Fruit fly (Drosophila melanogaster) whole organism, embryonic: ENCODE measurements around the gene LManIV.

ENCODE experiments used
- ATbp ChIP-seq: fragments of 200-800 bp; sonication (Bioruptor generic); optimal IDR thresholded peaks from 2 replicates; lab custom pipeline; 2017; ENCODE audit warnings: missing biosample characterization, mild to moderate bottlenecking, missing genetic modification characterization, missing genetic modification reagents
- Antp ChIP-seq: fragments of 200-800 bp; sonication (Bioruptor generic); optimal IDR thresholded peaks from 3 replicates; lab custom pipeline; 2016; ENCODE audit warnings: missing biosample characterization, missing genetic modification characterization
- CG10209 ChIP-seq: fragments of 200-800 bp; sonication (Bioruptor generic); optimal IDR thresholded peaks from 3 replicates; lab custom pipeline; 2017; ENCODE audit warnings: missing biosample characterization, mild to moderate bottlenecking, missing genetic modification characterization, missing genetic modification reagents
- CG10654 ChIP-seq: fragments of 200-800 bp; sonication (Bioruptor generic); optimal IDR thresholded peaks from 2 replicates; lab custom pipeline; 2016; ENCODE audit warnings: missing biosample characterization, missing genetic modification characterization
- CG10959 ChIP-seq: fragments of 200-800 bp; sonication (Bioruptor generic); IDR thresholded peaks from 2 replicates; pipeline ENCODE4 v1.3.6; 2022; ENCODE audit warnings: missing biosample characterization, missing genetic modification characterization
- CG11696 ChIP-seq: fragments of 200-800 bp; sonication (Bioruptor generic); IDR thresholded peaks from 2 replicates; pipeline ENCODE4 v1.3.6; 2022; ENCODE audit warnings: missing biosample characterization, missing genetic modification characterization
- CG12104 ChIP-seq: fragments of 200-800 bp; sonication (Bioruptor generic); optimal IDR thresholded peaks from 3 replicates; lab custom pipeline; 2016; ENCODE audit warnings: missing biosample characterization, missing genetic modification characterization
- CG12769 ChIP-seq: fragments of 200-800 bp; sonication (Bioruptor generic); optimal IDR thresholded peaks from 2 replicates; lab custom pipeline; 2019; ENCODE audit warnings: missing biosample characterization, mild to moderate bottlenecking, missing genetic modification characterization, moderate library complexity
- CG13424 ChIP-seq: fragments of 200-800 bp; sonication (Bioruptor generic); optimal IDR thresholded peaks from 2 replicates; lab custom pipeline; 2019; ENCODE audit warnings: missing biosample characterization, mild to moderate bottlenecking, missing genetic modification characterization, moderate library complexity
- CG18476 ChIP-seq: fragments of 200-800 bp; sonication (Bioruptor generic); optimal IDR thresholded peaks from 2 replicates; lab custom pipeline; 2016; ENCODE audit warnings: missing biosample characterization, mild to moderate bottlenecking, missing genetic modification characterization
- CG18619 ChIP-seq: fragments of 200-800 bp; sonication (Bioruptor generic); optimal IDR thresholded peaks from 3 replicates; lab custom pipeline; 2017; ENCODE audit warnings: missing biosample characterization, mild to moderate bottlenecking, missing genetic modification characterization
- CG3407 ChIP-seq: fragments of 200-800 bp; sonication (Bioruptor generic); optimal IDR thresholded peaks from 2 replicates; lab custom pipeline; 2018; ENCODE audit warnings: missing biosample characterization, mild to moderate bottlenecking, missing genetic modification characterization
- CG3995 ChIP-seq: fragments of 200-800 bp; sonication (Bioruptor generic); optimal IDR thresholded peaks from 3 replicates; lab custom pipeline; 2016; ENCODE audit warnings: missing biosample characterization, missing genetic modification characterization
- CG4820 ChIP-seq: fragments of 200-800 bp; sonication (Bioruptor generic); optimal IDR thresholded peaks from 3 replicates; lab custom pipeline; 2016; ENCODE audit warnings: missing biosample characterization, missing genetic modification characterization
- CG6254 ChIP-seq: fragments of 200-800 bp; sonication (Bioruptor generic); optimal IDR thresholded peaks from 3 replicates; lab custom pipeline; 2017; ENCODE audit warnings: mild to moderate bottlenecking, missing biosample characterization, missing genetic modification reagents, missing genetic modification characterization
- CG8765 ChIP-seq: fragments of 200-800 bp; sonication (Bioruptor generic); IDR thresholded peaks from 2 replicates; pipeline ENCODE4 v1.3.6; 2022; ENCODE audit warnings: missing biosample characterization, missing genetic modification characterization
- D ChIP-seq, 2 experiments: fragments of 200-800 bp in 1 of 2; fragments of >200 bp in 1 of 2; sonication (Bioruptor generic) in 1 of 2; optimal IDR thresholded peaks; 2 replicates in 1 of 2; 3 replicates in 1 of 2; lab custom pipeline; 2017; ENCODE audit warnings: mild to moderate bottlenecking in 1 of 2, missing biosample characterization in 1 of 2, missing genetic modification characterization in 1 of 2, missing genetic modification reagents in 1 of 2
- D19A ChIP-seq: fragments of 200-800 bp; optimal IDR thresholded peaks from 3 replicates; lab custom pipeline; 2019; ENCODE audit warnings: missing biosample characterization, mild to moderate bottlenecking, missing genetic modification characterization, moderate library complexity
- Dip3 ChIP-seq: fragments of 200-800 bp; sonication (Bioruptor generic); optimal IDR thresholded peaks from 3 replicates; lab custom pipeline; 2016; ENCODE audit warnings: missing biosample characterization, missing genetic modification characterization
- E2f1 ChIP-seq: fragments of 200-800 bp; sonication (Bioruptor generic); IDR thresholded peaks from 2 replicates; pipeline ENCODE4 v1.3.6; 2022; ENCODE audit warnings: missing biosample characterization, missing genetic modification characterization
- H15 ChIP-seq: fragments of 200-800 bp; sonication (Bioruptor generic); IDR thresholded peaks from 3 replicates; pipeline ENCODE4 v1.3.6; 2022; ENCODE audit warnings: missing biosample characterization, missing genetic modification characterization
- H2.0 ChIP-seq: fragments of 200-800 bp; sonication (Bioruptor generic); IDR thresholded peaks from 2 replicates; pipeline ENCODE4 v1.3.6; 2022; ENCODE audit warnings: missing biosample characterization, missing genetic modification characterization
- Hmr ChIP-seq: fragments of 200-800 bp; sonication (Bioruptor generic); optimal IDR thresholded peaks from 3 replicates; lab custom pipeline; 2017; ENCODE audit warnings: mild to moderate bottlenecking, missing biosample characterization, missing genetic modification reagents, missing genetic modification characterization
- Kr ChIP-seq: fragments of 200-800 bp; sonication (Bioruptor generic); optimal IDR thresholded peaks from 2 replicates; lab custom pipeline; 2017; ENCODE audit warnings: missing biosample characterization, mild to moderate bottlenecking, missing genetic modification characterization
- Nf-YC ChIP-seq: fragments of 200-800 bp; optimal IDR thresholded peaks from 3 replicates; lab custom pipeline; 2019; ENCODE audit warnings: missing biosample characterization, mild to moderate bottlenecking, missing genetic modification characterization, moderate library complexity
- Ravus ChIP-seq: fragments of 200-800 bp; sonication (Bioruptor generic); IDR thresholded peaks from 2 replicates; pipeline ENCODE4 v1.3.6; 2022; ENCODE audit warnings: missing biosample characterization, missing genetic modification characterization
- Sin3A ChIP-seq: fragments of >200 bp; optimal IDR thresholded peaks from 2 replicates; lab custom pipeline; 2018
- Sox102F ChIP-seq: fragments of 200-800 bp; sonication (Bioruptor generic); optimal IDR thresholded peaks from 2 replicates; lab custom pipeline; 2018; ENCODE audit warnings: missing biosample characterization, mild to moderate bottlenecking, missing genetic modification characterization, moderate library complexity
- Stat92E ChIP-seq, 3 experiments: fragments of >200 bp in 2 of 3; fragments of 200-800 bp in 1 of 3; sonication (Bioruptor generic) in 1 of 3; optimal IDR thresholded peaks; 2 replicates each; lab custom pipeline; 2017 to 2019; ENCODE audit warnings: missing biosample characterization in 3 of 3, missing genetic modification characterization in 3 of 3, mild to moderate bottlenecking in 1 of 3, moderate library complexity in 1 of 3
- ase ChIP-seq: fragments of 200-800 bp; sonication (Bioruptor generic); IDR thresholded peaks from 3 replicates; pipeline ENCODE4 v1.3.6; 2022; ENCODE audit warnings: missing biosample characterization, missing genetic modification characterization
- bsh ChIP-seq, 2 experiments: fragments of 200-800 bp; sonication (Bioruptor generic); optimal IDR thresholded peaks; 2 replicates each; lab custom pipeline; 2017 to 2018; ENCODE audit warnings: mild to moderate bottlenecking in 2 of 2, missing biosample characterization in 2 of 2, missing genetic modification characterization in 2 of 2, moderate library complexity in 1 of 2
- cad ChIP-seq: fragments of >200 bp; optimal IDR thresholded peaks from 2 replicates; lab custom pipeline; 2017; ENCODE audit warnings: missing biosample characterization, missing genetic modification characterization
- corto ChIP-seq: fragments of 200-800 bp; sonication (Bioruptor generic); optimal IDR thresholded peaks from 2 replicates; lab custom pipeline; 2016; ENCODE audit warnings: missing biosample characterization, mild to moderate bottlenecking, missing genetic modification characterization, moderate library complexity
- crc ChIP-seq: fragments of 200-800 bp; sonication (Bioruptor generic); optimal IDR thresholded peaks from 2 replicates; lab custom pipeline; 2016; ENCODE audit warnings: missing biosample characterization, missing genetic modification characterization
- croc ChIP-seq: fragments of 200-800 bp; sonication (Bioruptor generic); conservative IDR thresholded peaks from 3 replicates; pipeline ENCODE4 v1.3.6; 2022; ENCODE audit warnings: missing biosample characterization, missing genetic modification characterization
- crol ChIP-seq: fragments of 200-800 bp; sonication (Bioruptor generic); IDR thresholded peaks from 2 replicates; pipeline ENCODE4 v1.3.6; 2022; ENCODE audit warnings: missing biosample characterization, missing genetic modification characterization
- da ChIP-seq: fragments of 200-800 bp; sonication (Bioruptor generic); optimal IDR thresholded peaks from 2 replicates; lab custom pipeline; 2016; ENCODE audit warnings: missing biosample characterization, missing genetic modification characterization
- danr ChIP-seq: fragments of 200-800 bp; sonication (Bioruptor generic); IDR thresholded peaks from 2 replicates; pipeline ENCODE4 v1.3.6; 2022; ENCODE audit warnings: missing biosample characterization, missing genetic modification characterization
- dmrt99B ChIP-seq: fragments of 200-800 bp; sonication (Bioruptor generic); optimal IDR thresholded peaks from 2 replicates; lab custom pipeline; 2018; ENCODE audit warnings: missing biosample characterization, mild to moderate bottlenecking, missing genetic modification characterization, moderate library complexity
- ewg ChIP-seq: fragments of 200-800 bp; sonication (Bioruptor generic); optimal IDR thresholded peaks from 3 replicates; lab custom pipeline; 2017; ENCODE audit warnings: mild to moderate bottlenecking, missing biosample characterization, missing genetic modification reagents, missing genetic modification characterization
- exex ChIP-seq: fragments of 200-800 bp; sonication (Bioruptor generic); optimal IDR thresholded peaks from 4 replicates; lab custom pipeline; 2018; ENCODE audit warnings: missing biosample characterization, mild to moderate bottlenecking, missing genetic modification characterization, moderate library complexity
- grau ChIP-seq: fragments of 200-800 bp; optimal IDR thresholded peaks from 3 replicates; lab custom pipeline; 2019; ENCODE audit warnings: missing biosample characterization, mild to moderate bottlenecking, missing genetic modification characterization, moderate library complexity
- onecut ChIP-seq: fragments of 200-800 bp; sonication (Bioruptor generic); IDR thresholded peaks from 2 replicates; pipeline ENCODE4 v1.3.6; 2022; ENCODE audit warnings: missing biosample characterization, missing genetic modification characterization
- pb ChIP-seq: fragments of 200-800 bp; sonication (Bioruptor generic); optimal IDR thresholded peaks from 3 replicates; lab custom pipeline; 2016; ENCODE audit warnings: missing biosample characterization, missing genetic modification characterization
- prd ChIP-seq, 3 experiments: fragments of >200 bp in 2 of 3; fragments of 200-800 bp in 1 of 3; sonication (Bioruptor generic) in 1 of 3; optimal IDR thresholded peaks in 2 of 3; IDR thresholded peaks in 1 of 3; 2 replicates in 2 of 3; 3 replicates in 1 of 3; pipeline versions ENCODE4 v1.3.6 to Lab custom; 2017 to 2022; ENCODE audit warnings: missing biosample characterization in 1 of 3, missing genetic modification characterization in 1 of 3
- pum ChIP-seq: fragments of 200-800 bp; sonication (Bioruptor generic); optimal IDR thresholded peaks from 2 replicates; lab custom pipeline; 2016; ENCODE audit warnings: missing biosample characterization, missing genetic modification characterization
- ranshi ChIP-seq: fragments of 200-800 bp; sonication (Bioruptor generic); IDR thresholded peaks from 2 replicates; pipeline ENCODE4 v1.3.6; 2022; ENCODE audit warnings: missing biosample characterization, missing genetic modification characterization
- row ChIP-seq: fragments of 200-800 bp; sonication (Bioruptor generic); IDR thresholded peaks from 3 replicates; pipeline ENCODE4 v1.3.6; 2022; ENCODE audit warnings: missing biosample characterization, missing genetic modification characterization
- seq ChIP-seq: fragments of 200-800 bp; sonication (Bioruptor generic); IDR thresholded peaks from 2 replicates; pipeline ENCODE4 v1.3.6; 2022; ENCODE audit warnings: missing biosample characterization, missing genetic modification characterization
- trem ChIP-seq: fragments of 200-800 bp; optimal IDR thresholded peaks from 3 replicates; lab custom pipeline; 2019; ENCODE audit warnings: missing biosample characterization, mild to moderate bottlenecking, missing genetic modification characterization, moderate library complexity

Gene LManIV

DNA sequence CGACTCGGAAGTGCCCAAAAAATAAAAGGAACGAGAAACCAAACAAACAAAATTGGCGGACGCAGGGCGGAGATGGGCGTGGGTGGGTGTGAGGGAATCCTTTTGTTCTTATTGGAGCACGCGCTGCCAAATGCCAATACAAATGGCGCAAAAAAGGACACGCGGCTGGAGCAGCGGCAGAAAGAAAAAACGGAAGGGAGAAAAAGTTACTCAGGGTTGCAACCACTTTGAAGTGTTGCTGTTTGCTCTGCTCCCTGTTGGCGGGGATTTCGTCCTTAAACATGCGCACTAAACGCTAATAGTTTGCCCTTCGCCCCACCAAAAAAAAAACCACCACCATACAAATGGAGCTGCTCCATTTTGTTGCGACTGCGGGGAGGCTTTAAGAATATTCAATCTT lies 24.7 kb downstream of the LManIV start (continued):
- TF ChIP-seq pb, result no peak
- TF ChIP-seq Nf-YC, result peak; percentile 85
- TF ChIP-seq CG11696 (GFP tag; lab: Robert Waterston, UW), result no peak
- no peak for TF ChIP-seq ranshi (GFP tag; lab: Robert Waterston, UW)
- no peak for TF ChIP-seq exex
- TF ChIP-seq trem (tag; lab: Kevin White, UChicago), result no peak
- TF ChIP-seq cad, result no peak
- TF ChIP-seq crc (GFP tag; lab: Kevin White, UChicago), result no peak
- no peak for TF ChIP-seq ase (GFP tag; lab: Robert Waterston, UW)
- TF ChIP-seq CG6254 (GFP tag; lab: Kevin White, UChicago), result no peak
- no peak for TF ChIP-seq E2f1 (GFP tag; lab: Robert Waterston, UW)
- peak; percentile 30; the same call in 1 of the 2 replicates for TF ChIP-seq crol (GFP tag; lab: Robert Waterston, UW)
- TF ChIP-seq dmrt99B (tag; lab: Kevin White, UChicago), result no peak
- peak; percentile 55 for TF ChIP-seq ewg (GFP tag; lab: Kevin White, UChicago)
- TF ChIP-seq CG10654 (GFP tag; lab: Kevin White, UChicago), result no peak
- peak; percentile 46; the same call in 1 of the 2 replicates for TF ChIP-seq seq (GFP tag; lab: Robert Waterston, UW)
- no peak for TF ChIP-seq CG13424

DNA sequence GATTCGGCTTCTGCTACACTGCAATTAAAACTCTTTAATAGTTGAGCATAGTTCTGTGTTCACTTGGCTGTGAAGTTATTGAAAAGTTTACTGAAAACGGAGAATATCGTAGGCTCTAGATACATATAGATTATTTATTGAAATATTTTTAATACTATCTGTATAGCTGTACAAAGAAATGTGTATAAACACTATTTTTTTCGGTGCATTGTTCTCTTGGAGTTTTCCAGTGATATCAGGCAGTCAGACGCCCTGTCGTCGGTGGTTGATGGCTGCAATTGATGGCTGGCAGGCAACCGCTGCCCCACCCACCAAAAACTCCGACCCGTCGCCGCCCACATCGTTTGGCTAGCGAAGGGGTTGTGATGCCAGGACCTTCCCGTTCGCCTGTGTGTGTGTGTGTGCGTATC lies 25.8 kb downstream of the LManIV start:
- peak; percentile 57 for TF ChIP-seq grau (tag; lab: Kevin White, UChicago)
- peak in 1 of 3 experiments; percentile 25 for TF ChIP-seq Stat92E (GFP tag; optimal IDR thresholded peaks at IDR 0.05; lab: Kevin White, UChicago)
- TF ChIP-seq D (optimal IDR thresholded peaks at IDR 0.05; lab: Kevin White, UChicago), result no peak
- TF ChIP-seq D (GFP tag; optimal IDR thresholded peaks at IDR 0.05; lab: Kevin White, UChicago), result peak; percentile 49
- no peak for TF ChIP-seq CG8765
- peak; percentile 26 for TF ChIP-seq CG10209 (GFP tag; lab: Kevin White, UChicago)
- peak; percentile 57 for TF ChIP-seq D19A
- no peak for TF ChIP-seq Dip3 (GFP tag; lab: Kevin White, UChicago)
- peak; percentile 7 for TF ChIP-seq CG12104 (GFP tag; lab: Kevin White, UChicago)
- no peak for TF ChIP-seq Ravus
- peak; percentile 69 for TF ChIP-seq row
- TF ChIP-seq pum, result peak; percentile 33
- TF ChIP-seq Hmr (GFP tag; lab: Kevin White, UChicago), result peak; percentile 35
- no peak for TF ChIP-seq da (GFP tag; lab: Kevin White, UChicago)
- TF ChIP-seq CG3407 (GFP tag; lab: Kevin White, UChicago), result peak; percentile 4
- TF ChIP-seq crol (GFP tag; lab: Robert Waterston, UW), result no peak
- no peak for TF ChIP-seq CG3995 (GFP tag; lab: Kevin White, UChicago)
- TF ChIP-seq H2.0 (GFP tag; lab: Robert Waterston, UW), result peak; percentile 40; the same call in 1 of the 2 replicates
- peak; percentile 53 for TF ChIP-seq CG10959 (GFP tag; lab: Robert Waterston, UW)
- peak; percentile 37 for TF ChIP-seq Sox102F (GFP tag; lab: Kevin White, UChicago)
- TF ChIP-seq Sin3A (lab: Kevin White, UChicago), result no peak
- TF ChIP-seq prd (optimal IDR thresholded peaks at IDR 0.05; lab: Kevin White, UChicago), result no peak
- TF ChIP-seq prd (GFP tag; IDR thresholded peaks at IDR 0.05; lab: Robert Waterston, UW), result peak; percentile 54; the same call in 1 of the 3 replicates
- TF ChIP-seq bsh (GFP tag; optimal IDR thresholded peaks at IDR 0.05; lab: Kevin White, UChicago), result peak in 1 of 2 experiments; percentile 77
- TF ChIP-seq Kr (GFP tag; lab: Kevin White, UChicago), result peak; percentile 56
- TF ChIP-seq danr, result no peak
- TF ChIP-seq onecut (GFP tag; lab: Robert Waterston, UW), result peak; percentile 21; the same call in 1 of the 2 replicates
- no peak for TF ChIP-seq CG12769 (tag; lab: Kevin White, UChicago)
- peak; percentile 29 for TF ChIP-seq CG18476 (GFP tag; lab: Kevin White, UChicago)
- TF ChIP-seq ATbp, result peak; percentile 28
- TF ChIP-seq CG4820 (GFP tag; lab: Kevin White, UChicago), result peak; percentile 50
- TF ChIP-seq Antp (GFP tag; lab: Kevin White, UChicago), result no peak
- TF ChIP-seq croc (GFP tag; lab: Robert Waterston, UW), result peak; percentile 40; the same call in 1 of the 3 replicates
- 0 out of 3 replicates have a peak, but pooled peaks have one; percentile 26 for TF ChIP-seq H15 (GFP tag; lab: Robert Waterston, UW)
- TF ChIP-seq CG18619 (GFP tag; lab: Kevin White, UChicago), result peak; percentile 21
- TF ChIP-seq corto, result peak; percentile 39
